Worm (Caenorhabditis elegans) whole organism, L3 larva: ENCODE measurements around the gene stdh-2.

ENCODE experiments used
- R02D3.7 ChIP-seq: fragments of 150-350 bp; optimal IDR thresholded peaks from 2 replicates; lab custom pipeline; 2014; ENCODE audit warnings: missing biosample characterization, missing genetic modification characterization
- aly-2 ChIP-seq: fragments of 150-350 bp; optimal IDR thresholded peaks from 2 replicates; lab custom pipeline; 2014; ENCODE audit warnings: missing biosample characterization, missing genetic modification characterization
- elt-1 ChIP-seq: fragments of 150-350 bp; optimal IDR thresholded peaks from 2 replicates; lab custom pipeline; 2014; ENCODE audit warnings: missing biosample characterization, missing genetic modification characterization
- hmg-11 ChIP-seq: sonication (generic microtip); optimal IDR thresholded peaks from 2 replicates; lab custom pipeline; 2016; ENCODE audit warnings: missing genetic modification characterization, missing compliant biosample characterization
- snpc-4 ChIP-seq: fragments of 150-350 bp; optimal IDR thresholded peaks from 2 replicates; lab custom pipeline; 2014; ENCODE audit warnings: missing biosample characterization, missing genetic modification characterization

- no peak for TF ChIP-seq R02D3.7 (tag; lab: Kevin White, UChicago)
- no peak for TF ChIP-seq elt-1
- TF ChIP-seq aly-2 (tag; lab: Kevin White, UChicago), result no peak
- no peak for TF ChIP-seq snpc-4 (tag; lab: Kevin White, UChicago)
- TF ChIP-seq hmg-11 (tag; lab: Kevin White, UChicago), result no peak
Measured at ce11 chrV:16218972-16219757, 5.0 kb upstream of the stdh-2 start, which contains the start of gene glc-1.
